Worm (Caenorhabditis elegans) whole organism, late embryonic: ENCODE results near the gene F36H12.9.

Source experiments
- ama-1 ChIP-seq: fragments of 150-350 bp; optimal IDR thresholded peaks from 2 replicates; lab custom pipeline; 2014
- dve-1 ChIP-seq: sonication (generic microtip); optimal IDR thresholded peaks from 2 replicates; lab custom pipeline; 2017; ENCODE audit warnings: antibody characterized with exemption, mild to moderate bottlenecking, missing genetic modification characterization, missing compliant biosample characterization
- elt-4 ChIP-seq: sonication (generic microtip); optimal IDR thresholded peaks from 2 replicates; lab custom pipeline; 2016; ENCODE audit warnings: missing genetic modification characterization, missing compliant biosample characterization
- gmeb-2 ChIP-seq: sonication (generic microtip); optimal IDR thresholded peaks from 2 replicates; lab custom pipeline; 2016; ENCODE audit warnings: missing genetic modification characterization, inconsistent platforms, missing compliant biosample characterization
- pqm-1 ChIP-seq: sonication (generic microtip); optimal IDR thresholded peaks from 2 replicates; lab custom pipeline; 2016; ENCODE audit warnings: missing genetic modification characterization, missing compliant biosample characterization

- no peak for TF ChIP-seq ama-1 (lab: Kevin White, UChicago)
- no peak for TF ChIP-seq dve-1 (tag; lab: Kevin White, UChicago)
- no peak for TF ChIP-seq elt-4 (tag; lab: Kevin White, UChicago)
- no peak for TF ChIP-seq pqm-1 (tag; lab: Kevin White, UChicago)
- no peak for TF ChIP-seq gmeb-2 (tag; lab: Kevin White, UChicago)
These were observed 20.9 kb downstream of the F36H12.9 start, which contains the start of gene F36H12.17 for ce11 chrIV:5277752-5278151.
